Worm (Caenorhabditis elegans) whole organism, midembryonic: ENCODE data around the gene fipr-28.
"Not testable (repeated sequence)": the region's sequence is repeated elsewhere in the genome, so short reads cannot be mapped to it uniquely, and the experiment has no call there.

Experiments used
- T22C8.4 ChIP-seq: fragments of 200-800 bp; sonication (Bioruptor generic); IDR thresholded peaks from 2 replicates; pipeline ENCODE4 v1.3.6; 2022; ENCODE audit warnings: missing genetic modification characterization, missing compliant biosample characterization
- cog-1 ChIP-seq: sonication (generic microtip); optimal IDR thresholded peaks from 2 replicates; lab custom pipeline; 2016; ENCODE audit warnings: missing genetic modification characterization, missing compliant biosample characterization
- flt-1 ChIP-seq: fragments of 200-800 bp; sonication (Bioruptor generic); IDR thresholded peaks from 2 replicates; pipeline ENCODE4 v1.3.6; 2022; ENCODE audit warnings: missing genetic modification characterization, missing compliant biosample characterization
- klf-2 ChIP-seq: fragments of 200-800 bp; sonication (Bioruptor generic); conservative IDR thresholded peaks from 2 replicates; pipeline ENCODE4 v1.3.6; 2022; ENCODE audit warnings: missing genetic modification reagents, missing genetic modification characterization, missing compliant biosample characterization
- med-1 ChIP-seq: sonication (generic microtip); optimal IDR thresholded peaks from 2 replicates; lab custom pipeline; 2017; ENCODE audit warnings: missing genetic modification characterization, mild to moderate bottlenecking, missing compliant biosample characterization, antibody characterized with exemption, missing genetic modification reagents; ENCODE audit not compliant: insufficient read depth
- ref-1 ChIP-seq: fragments of 200-800 bp; sonication (Bioruptor generic); conservative IDR thresholded peaks from 2 replicates; pipeline ENCODE4 v1.3.6; 2022; ENCODE audit warnings: missing genetic modification reagents, missing genetic modification characterization, missing compliant biosample characterization
- tab-1 ChIP-seq: fragments of 200-800 bp; sonication (Bioruptor generic); IDR thresholded peaks from 2 replicates; pipeline ENCODE4 v1.3.6; 2022; ENCODE audit warnings: missing genetic modification characterization, missing compliant biosample characterization
- ztf-23 ChIP-seq: fragments of 200-800 bp; sonication (Bioruptor generic); IDR thresholded peaks from 2 replicates; pipeline ENCODE4 v1.3.6; 2022; ENCODE audit warnings: missing genetic modification reagents, missing genetic modification characterization, missing compliant biosample characterization
- ztf-29 ChIP-seq: fragments of 200-800 bp; sonication (Bioruptor generic); IDR thresholded peaks from 2 replicates; pipeline ENCODE4 v1.3.6; 2022; ENCODE audit warnings: missing genetic modification reagents, missing genetic modification characterization, missing compliant biosample characterization

fipr-28 gene

DNA sequence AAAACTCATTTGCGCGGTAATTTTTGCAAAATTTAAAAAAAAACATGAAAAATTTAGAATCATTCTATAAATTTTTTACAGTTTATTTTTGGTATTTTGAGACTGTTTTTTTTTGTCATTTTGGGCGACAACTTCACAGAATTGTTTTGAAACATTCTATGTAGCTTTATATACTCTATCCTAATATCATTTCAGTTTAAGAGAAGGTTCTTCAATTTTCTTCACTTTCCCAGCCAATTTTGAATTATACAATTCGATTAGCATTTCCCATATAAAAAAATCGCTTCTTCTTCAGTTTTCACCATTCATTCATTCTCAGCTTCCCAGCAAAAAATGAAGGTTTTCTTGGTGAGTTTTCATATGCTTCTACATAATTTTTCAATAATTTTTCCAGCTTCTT lies at the start of gene fipr-28:
Gene fipr-28, plus strand, starts transcription at position 301 of the 400 bp plus-strand sequence.
- no peak for TF ChIP-seq klf-2
- TF ChIP-seq flt-1 (GFP tag; lab: Robert Waterston, UW): no peak
- TF ChIP-seq T22C8.4 (GFP tag; lab: Robert Waterston, UW): no peak
- no peak for TF ChIP-seq cog-1 (tag; lab: Kevin White, UChicago)
- TF ChIP-seq ref-1 (GFP tag; lab: Robert Waterston, UW): no peak
- no peak for TF ChIP-seq ztf-23
- TF ChIP-seq tab-1 (GFP tag; lab: Robert Waterston, UW): no peak
- no peak for TF ChIP-seq ztf-29 (GFP tag; lab: Robert Waterston, UW)
- TF ChIP-seq med-1 (GFP tag; lab: Kevin White, UChicago): no peak

ce11 chrIV:16578449-16578848 lies 49.3 kb upstream of the fipr-28 start, which contains the start of gene Y51H4A.8:
Gene Y51H4A.8, minus strand, starts transcription at chrIV:16578549.
- TF ChIP-seq ztf-29 (GFP tag; lab: Robert Waterston, UW) (no peak), ztf-23 (0 out of 2 replicates have a peak, but pooled peaks have one; percentile 26)

ce11 chrIV:16601599-16601998 lies 26.2 kb upstream of the fipr-28 start:
- TF ChIP-seq tab-1 (GFP tag; lab: Robert Waterston, UW) (no peak), ref-1 (GFP tag; lab: Robert Waterston, UW) (no peak), klf-2 (no peak), cog-1 (tag; lab: Kevin White, UChicago) (no peak), T22C8.4 (GFP tag; lab: Robert Waterston, UW) (no peak), ztf-29 (GFP tag; lab: Robert Waterston, UW) (no peak), med-1 (GFP tag; lab: Kevin White, UChicago) (no peak), flt-1 (GFP tag; lab: Robert Waterston, UW) (no peak), ztf-23 (no peak)

- TF ChIP-seq ztf-23 (no peak), ref-1 (GFP tag; lab: Robert Waterston, UW) (no peak)
These were observed 25.1 kb upstream of the fipr-28 start, which contains the start of gene col-137 for ce11 chrIV:16602676-16603075. Gene col-137, minus strand, starts transcription at chrIV:16602776.

ce11 chrIV:16615122-16615521 lies 12.7 kb upstream of the fipr-28 start:
- TF ChIP-seq flt-1 (GFP tag; lab: Robert Waterston, UW): peak; percentile 77

- TF ChIP-seq klf-2 (no peak), flt-1 (GFP tag; lab: Robert Waterston, UW) (no peak), ztf-29 (GFP tag; lab: Robert Waterston, UW) (no peak), cog-1 (tag; lab: Kevin White, UChicago) (no peak), tab-1 (GFP tag; lab: Robert Waterston, UW) (no peak), med-1 (GFP tag; lab: Kevin White, UChicago) (no peak), ztf-23 (no peak), T22C8.4 (GFP tag; lab: Robert Waterston, UW) (no peak), ref-1 (GFP tag; lab: Robert Waterston, UW) (no peak)
These were observed 5.3 kb upstream of the fipr-28 start for ce11 chrIV:16622522-16622921.

ce11 chrIV:16625909-16626308 lies 1.9 kb upstream of the fipr-28 start, which contains the start of gene fip-7:
Gene fip-7, plus strand, starts transcription at chrIV:16626209.
- not testable (repeated sequence) for TF ChIP-seq ztf-23; cog-1 (tag; lab: Kevin White, UChicago); flt-1 (GFP tag; lab: Robert Waterston, UW)

DNA sequence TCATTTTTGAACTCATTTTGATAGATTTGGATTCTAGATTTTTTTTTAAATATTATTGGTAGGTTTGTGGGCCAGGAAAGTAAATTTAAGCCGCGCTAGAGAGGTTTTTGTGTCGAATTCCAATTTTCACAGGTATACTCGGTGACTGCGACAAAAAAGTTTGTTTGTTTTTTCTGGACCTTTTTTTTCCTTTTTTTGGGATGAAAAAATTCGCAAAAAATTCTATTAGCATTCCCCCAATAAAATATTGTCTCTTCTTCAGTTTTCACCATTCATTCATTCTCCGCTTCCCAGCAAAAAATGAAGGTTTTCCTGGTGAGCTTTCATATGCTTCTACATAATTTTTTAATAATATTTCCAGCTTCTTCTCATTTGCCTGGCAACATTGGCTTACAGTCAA lies 1.3 kb downstream of the fipr-28 start, which contains the start of gene Y51H4A.936:
Gene Y51H4A.936, plus strand, starts transcription at position 301 of the 400 bp plus-strand sequence.
- TF ChIP-seq ztf-29 (GFP tag; lab: Robert Waterston, UW): no peak
- TF ChIP-seq ref-1 (GFP tag; lab: Robert Waterston, UW): no peak
- TF ChIP-seq cog-1 (tag; lab: Kevin White, UChicago): no peak
- TF ChIP-seq klf-2: no peak
- TF ChIP-seq flt-1 (GFP tag; lab: Robert Waterston, UW): no peak
- TF ChIP-seq ztf-23: no peak
- no peak for TF ChIP-seq tab-1 (GFP tag; lab: Robert Waterston, UW)
- TF ChIP-seq T22C8.4 (GFP tag; lab: Robert Waterston, UW): no peak
- TF ChIP-seq med-1 (GFP tag; lab: Kevin White, UChicago): no peak

DNA sequence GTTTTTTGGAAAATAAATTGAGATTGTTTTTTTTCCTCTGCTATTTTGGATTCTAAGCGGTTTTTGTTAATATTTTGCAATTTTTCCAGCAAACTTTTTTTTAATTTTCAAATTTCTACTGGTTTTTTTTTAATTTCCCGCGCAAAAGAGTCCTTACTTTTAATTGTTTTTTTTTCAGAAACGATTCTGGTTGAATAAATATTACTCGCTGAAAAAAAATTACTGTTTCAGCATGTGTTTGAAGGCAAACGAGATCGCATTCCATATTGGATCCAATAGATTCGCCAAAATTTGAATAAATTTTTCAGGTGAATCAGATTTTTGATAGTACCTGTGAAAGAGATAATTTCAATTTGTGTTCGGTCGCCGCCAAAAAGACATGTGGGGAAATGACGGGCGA lies 2.0 kb downstream of the fipr-28 start:
- TF ChIP-seq flt-1 (GFP tag; lab: Robert Waterston, UW) (no peak), ztf-29 (GFP tag; lab: Robert Waterston, UW) (no peak), med-1 (GFP tag; lab: Kevin White, UChicago) (no peak), klf-2 (no peak), tab-1 (GFP tag; lab: Robert Waterston, UW) (no peak), cog-1 (tag; lab: Kevin White, UChicago) (no peak), T22C8.4 (GFP tag; lab: Robert Waterston, UW) (no peak), ztf-23 (no peak)

- TF ChIP-seq T22C8.4 (GFP tag; lab: Robert Waterston, UW) (no peak), tab-1 (GFP tag; lab: Robert Waterston, UW) (no peak), ztf-23 (no peak), klf-2 (no peak), flt-1 (GFP tag; lab: Robert Waterston, UW) (no peak), ztf-29 (GFP tag; lab: Robert Waterston, UW) (no peak), cog-1 (tag; lab: Kevin White, UChicago) (no peak), ref-1 (GFP tag; lab: Robert Waterston, UW) (no peak), med-1 (GFP tag; lab: Kevin White, UChicago) (no peak)
These were observed 2.8 kb downstream of the fipr-28 start, which contains the start of gene fipr-27 for ce11 chrIV:16630622-16631021. Gene fipr-27, plus strand, starts transcription at chrIV:16630922.
